Worm (Caenorhabditis elegans) whole organism, L1 larva: ENCODE data around the gene dcar-1.

Experiments
- F16B12.6 ChIP-seq: fragments of 150-350 bp; optimal IDR thresholded peaks from 2 replicates; lab custom pipeline; 2014; ENCODE audit warnings: missing biosample characterization, missing genetic modification characterization
- alr-1 ChIP-seq: fragments of 200-800 bp; sonication (Bioruptor generic); optimal IDR thresholded peaks from 2 replicates; lab custom pipeline; 2018; ENCODE audit warnings: borderline replicate concordance, mild to moderate bottlenecking, missing genetic modification characterization, missing compliant biosample characterization
- aly-2 ChIP-seq: fragments of 150-350 bp; optimal IDR thresholded peaks from 2 replicates; lab custom pipeline; 2014; ENCODE audit warnings: missing biosample characterization, missing genetic modification characterization
- ceh-90 ChIP-seq: sonication (generic microtip); optimal IDR thresholded peaks from 2 replicates; lab custom pipeline; 2016; ENCODE audit warnings: missing genetic modification characterization, missing compliant biosample characterization
- dsc-1 ChIP-seq: sonication (generic microtip); optimal IDR thresholded peaks from 2 replicates; lab custom pipeline; 2016; ENCODE audit warnings: mild to moderate bottlenecking, missing genetic modification characterization, missing compliant biosample characterization
- efl-1 ChIP-seq, 4 experiments: fragments of 150-350 bp; optimal IDR thresholded peaks in 3 of 4; peaks in 1 of 4; 1 replicate in 1 of 4; 2 replicates in 3 of 4; lab custom pipeline; 2014; ENCODE audit warnings: missing biosample characterization in 2 of 4, missing genetic modification characterization in 2 of 4, missing genetic modification reagents in 2 of 4
- efl-3 ChIP-seq: fragments of 200-800 bp; sonication (Bioruptor generic); optimal IDR thresholded peaks from 2 replicates; lab custom pipeline; 2018; ENCODE audit warnings: mild to moderate bottlenecking, missing genetic modification characterization, missing compliant biosample characterization
- elt-2 ChIP-seq: sonication (generic microtip); optimal IDR thresholded peaks from 2 replicates; lab custom pipeline; 2016; ENCODE audit warnings: missing genetic modification characterization, mild to moderate bottlenecking, inconsistent platforms, missing compliant biosample characterization, missing genetic modification reagents
- elt-3 ChIP-seq, 6 experiments: fragments of 150-350 bp in 1 of 6; sonication (generic microtip); optimal IDR thresholded peaks; 2 replicates each; lab custom pipeline; 2017 to 2018; ENCODE audit warnings: missing biosample characterization in 6 of 6, missing genetic modification characterization in 6 of 6, inconsistent platforms in 1 of 6
- fkh-4 ChIP-seq: sonication (generic microtip); optimal IDR thresholded peaks from 2 replicates; lab custom pipeline; 2016; ENCODE audit warnings: missing compliant biosample characterization, missing genetic modification characterization, borderline replicate concordance
- irx-1 ChIP-seq: sonication (generic microtip); optimal IDR thresholded peaks from 2 replicates; lab custom pipeline; 2016; ENCODE audit warnings: missing genetic modification characterization, missing compliant biosample characterization
- jun-1 ChIP-seq: fragments of 150-350 bp; optimal IDR thresholded peaks from 2 replicates; lab custom pipeline; 2014; ENCODE audit warnings: missing biosample characterization, missing genetic modification reagents, missing genetic modification characterization
- lin-35 ChIP-seq, 2 experiments: fragments of 150-350 bp; optimal IDR thresholded peaks; 2 replicates each; lab custom pipeline; 2014; ENCODE audit warnings: missing biosample characterization in 2 of 2, missing genetic modification characterization in 2 of 2, missing genetic modification reagents in 2 of 2
- lsy-2 ChIP-seq, 2 experiments: fragments of 150-350 bp; optimal IDR thresholded peaks; 2 replicates each; lab custom pipeline; 2014; ENCODE audit warnings: missing biosample characterization in 2 of 2, missing genetic modification characterization in 2 of 2
- mef-2 ChIP-seq: fragments of 150-350 bp; optimal IDR thresholded peaks from 2 replicates; lab custom pipeline; 2014; ENCODE audit warnings: missing biosample characterization, missing genetic modification characterization
- nhr-11 ChIP-seq: fragments of 150-350 bp; optimal IDR thresholded peaks from 2 replicates; lab custom pipeline; 2014; ENCODE audit warnings: missing biosample characterization, missing genetic modification characterization
- nhr-12 ChIP-seq: sonication (generic microtip); optimal IDR thresholded peaks from 2 replicates; lab custom pipeline; 2017; ENCODE audit warnings: missing biosample characterization, missing genetic modification characterization
- nhr-19 ChIP-seq: fragments of 200-800 bp; sonication (Bioruptor generic); conservative IDR thresholded peaks from 2 replicates; pipeline ENCODE4 v1.3.6; 2022; ENCODE audit warnings: missing genetic modification characterization, missing compliant biosample characterization
- nhr-20 ChIP-seq: sonication (generic microtip); optimal IDR thresholded peaks from 2 replicates; lab custom pipeline; 2016; ENCODE audit warnings: mild to moderate bottlenecking, missing genetic modification characterization, missing compliant biosample characterization
- nhr-47 ChIP-seq: sonication (generic microtip); optimal IDR thresholded peaks from 2 replicates; lab custom pipeline; 2016; ENCODE audit warnings: mild to moderate bottlenecking, missing genetic modification characterization, moderate library complexity, missing compliant biosample characterization
- nhr-76 ChIP-seq: sonication (generic microtip); optimal IDR thresholded peaks from 2 replicates; lab custom pipeline; 2017; ENCODE audit warnings: missing biosample characterization, missing genetic modification characterization
- nhr-77 ChIP-seq: fragments of 150-350 bp; optimal IDR thresholded peaks from 2 replicates; lab custom pipeline; 2014; ENCODE audit warnings: missing biosample characterization, missing genetic modification characterization
- nhr-85 ChIP-seq: sonication (generic microtip); peaks from one replicate; lab custom pipeline; 2016; ENCODE audit warnings: missing genetic modification characterization, inconsistent platforms, missing compliant biosample characterization
- pax-3 ChIP-seq: fragments of 200-800 bp; sonication (Bioruptor generic); optimal IDR thresholded peaks from 2 replicates; lab custom pipeline; 2018; ENCODE audit warnings: mild to moderate bottlenecking, missing genetic modification characterization, moderate library complexity, missing compliant biosample characterization
- pqm-1 ChIP-seq: sonication (generic microtip); optimal IDR thresholded peaks from 3 replicates; lab custom pipeline; 2017; ENCODE audit warnings: missing biosample characterization, missing genetic modification characterization
- sox-4 ChIP-seq: sonication (generic microtip); optimal IDR thresholded peaks from 2 replicates; lab custom pipeline; 2016; ENCODE audit warnings: missing genetic modification characterization, missing compliant biosample characterization
- sup-37 ChIP-seq: fragments of 200-800 bp; sonication (Bioruptor generic); optimal IDR thresholded peaks from 2 replicates; lab custom pipeline; 2018; ENCODE audit warnings: mild to moderate bottlenecking, missing genetic modification characterization, missing compliant biosample characterization
- tbx-2 ChIP-seq: sonication (generic microtip); optimal IDR thresholded peaks from 2 replicates; lab custom pipeline; 2016; ENCODE audit warnings: missing genetic modification characterization, missing compliant biosample characterization
- tlp-1 ChIP-seq: fragments of 150-350 bp; optimal IDR thresholded peaks from 2 replicates; lab custom pipeline; 2014; ENCODE audit warnings: missing biosample characterization, missing genetic modification characterization
- unc-30 ChIP-seq: sonication (generic microtip); optimal IDR thresholded peaks from 2 replicates; lab custom pipeline; 2017; ENCODE audit warnings: missing biosample characterization, missing genetic modification characterization
- xbp-1 ChIP-seq: sonication (generic microtip); optimal IDR thresholded peaks from 2 replicates; lab custom pipeline; 2016; ENCODE audit warnings: missing genetic modification characterization, missing compliant biosample characterization
- zag-1 ChIP-seq: fragments of 150-350 bp; optimal IDR thresholded peaks from 2 replicates; lab custom pipeline; 2014; ENCODE audit warnings: missing biosample characterization, missing genetic modification characterization
- zip-4 ChIP-seq: fragments of 200-800 bp; sonication (Bioruptor generic); optimal IDR thresholded peaks from 2 replicates; lab custom pipeline; 2018; ENCODE audit warnings: mild to moderate bottlenecking, missing genetic modification characterization, moderate library complexity, missing compliant biosample characterization
- ztf-11 ChIP-seq, 2 experiments: sonication (generic microtip); optimal IDR thresholded peaks; 2 replicates each; lab custom pipeline; 2016 to 2017; ENCODE audit warnings: missing genetic modification characterization in 2 of 2, missing biosample characterization in 1 of 2, missing compliant biosample characterization in 1 of 2

The dcar-1 gene

ce11 chrV:17943877-17944472, 33.9 kb downstream of the dcar-1 start:
- TF ChIP-seq tbx-2 (tag; lab: Kevin White, UChicago), result no peak
- no peak for TF ChIP-seq nhr-19 (GFP tag; lab: Robert Waterston, UW)
- TF ChIP-seq nhr-85 (tag; lab: Kevin White, UChicago), result peak; percentile 35
- TF ChIP-seq xbp-1 (tag; lab: Kevin White, UChicago), result no peak

DNA sequence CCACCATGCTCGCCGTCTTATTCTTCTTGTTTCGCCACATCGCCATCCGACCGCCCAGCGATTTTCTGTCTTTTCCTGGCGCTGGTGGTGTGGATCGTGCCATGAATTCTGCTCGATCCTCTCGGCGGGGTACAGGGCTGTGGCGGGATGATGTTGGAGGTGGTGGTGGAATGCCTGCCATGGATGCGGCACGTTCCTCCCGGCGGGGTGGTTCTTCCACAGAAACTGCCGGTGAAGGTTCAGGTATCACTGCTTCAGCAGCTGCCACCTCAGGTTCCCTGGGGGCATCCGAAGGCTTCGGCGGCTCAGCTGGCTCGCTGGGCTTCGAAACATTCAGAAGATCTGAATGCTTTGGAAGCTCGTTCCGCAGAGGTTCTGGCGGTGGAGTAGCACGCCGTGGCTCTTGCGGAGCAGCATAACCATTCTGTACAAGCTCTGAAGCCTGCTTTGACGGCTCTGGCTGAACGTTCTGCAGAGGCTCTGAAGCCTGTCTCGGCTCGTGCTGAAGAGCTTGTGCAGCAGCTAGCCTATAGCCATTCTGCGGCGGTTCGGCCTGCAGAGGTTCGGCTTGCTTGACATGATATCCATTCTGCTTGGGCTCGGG, 34.8 kb downstream of the dcar-1 start:
- TF ChIP-seq efl-1 (optimal IDR thresholded peaks at IDR 0.05; lab: Kevin White, UChicago), result no peak
- TF ChIP-seq efl-1 (GFP tag; optimal IDR thresholded peaks at IDR 0.05 in 1 of 2; lab: Kevin White, UChicago), result peak in 1 of 2 experiments; percentile 55
- TF ChIP-seq aly-2 (tag; lab: Kevin White, UChicago), result no peak

DNA sequence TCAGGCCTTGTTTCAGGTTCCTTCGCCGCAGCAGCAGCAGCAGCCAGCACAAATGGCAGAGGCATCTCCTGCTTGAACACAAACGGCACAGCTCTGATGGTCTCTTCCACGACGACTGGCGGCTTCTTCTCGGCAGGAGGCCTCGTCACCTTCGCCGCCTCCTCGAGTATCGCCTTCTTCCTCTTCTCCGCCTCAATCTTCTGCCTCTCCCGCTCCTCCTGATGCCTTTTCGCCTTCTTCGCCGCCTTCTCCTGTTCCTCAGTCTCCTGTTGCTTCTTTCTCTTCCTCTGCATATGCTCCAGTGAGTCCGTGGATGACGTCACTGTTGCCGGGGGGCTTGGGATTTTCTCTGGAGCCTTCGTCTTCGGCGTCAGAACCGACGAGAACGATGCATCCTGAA, 35.3 kb downstream of the dcar-1 start:
- TF ChIP-seq nhr-20, result no peak

- no peak for TF ChIP-seq efl-1 (optimal IDR thresholded peaks at IDR 0.05; lab: Kevin White, UChicago)
- TF ChIP-seq efl-1 (GFP tag; optimal IDR thresholded peaks at IDR 0.05 in 1 of 2; lab: Kevin White, UChicago), result peak in 1 of 2 experiments; percentile 57
- TF ChIP-seq zag-1 (tag; lab: Kevin White, UChicago), result no peak
These were observed 37.1 kb downstream of the dcar-1 start for ce11 chrV:17947266-17947665.

DNA sequence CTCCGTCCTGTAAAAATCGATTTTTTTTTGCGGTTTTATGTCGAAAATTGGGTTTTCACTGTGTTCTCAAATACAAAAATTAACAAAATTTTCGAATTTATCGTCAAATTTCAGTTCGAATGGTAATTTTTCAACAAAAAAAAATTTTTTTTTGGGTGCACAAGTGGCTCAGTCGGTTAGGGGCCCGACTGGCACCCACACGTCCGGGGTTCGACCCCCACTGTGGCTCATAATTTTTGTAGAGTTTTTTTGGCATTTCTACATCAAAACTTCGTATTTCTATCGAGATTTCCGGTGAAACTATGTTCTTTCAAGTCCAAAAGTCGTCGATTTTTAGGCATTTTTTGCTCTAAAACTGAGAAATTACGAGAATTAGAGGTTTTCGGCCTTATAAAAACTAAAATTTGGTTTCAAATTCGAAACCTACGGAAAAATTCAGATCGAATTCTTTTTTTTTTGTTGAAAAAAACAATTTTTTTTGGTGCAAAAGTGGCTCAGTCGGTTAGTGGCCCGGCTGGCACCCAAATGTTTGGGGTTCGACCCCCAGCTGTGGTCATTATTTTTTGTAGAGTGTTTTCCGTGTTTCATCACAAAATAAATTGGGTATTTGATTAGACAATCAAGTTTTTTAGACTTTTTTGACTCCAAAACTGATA, 38.0 kb downstream of the dcar-1 start:
- TF ChIP-seq nhr-76 (tag; lab: Kevin White, UChicago), result no peak
- no peak for TF ChIP-seq efl-1 (optimal IDR thresholded peaks at IDR 0.05; lab: Kevin White, UChicago)
- peak in 1 of 2 experiments; percentile 64 for TF ChIP-seq efl-1 (GFP tag; optimal IDR thresholded peaks at IDR 0.05 in 1 of 2; lab: Kevin White, UChicago)

DNA sequence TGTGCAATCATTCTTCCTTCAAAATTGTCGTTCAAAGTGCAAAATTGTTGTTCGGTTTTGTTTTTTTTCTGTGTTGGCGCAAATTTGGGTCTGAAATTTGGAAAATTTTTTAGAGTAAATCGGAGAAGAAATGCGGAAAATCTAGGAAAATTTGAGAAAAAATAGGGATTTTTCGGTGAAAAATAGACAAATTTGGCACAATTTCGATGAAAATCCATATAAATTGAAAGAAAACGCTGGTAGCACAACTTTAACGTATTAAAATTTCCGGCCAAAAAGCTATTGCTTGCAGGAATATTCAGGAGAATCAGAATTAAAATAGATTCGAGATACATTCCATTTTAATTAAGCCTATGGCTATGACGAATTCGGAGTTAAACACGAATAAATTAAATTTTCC, 39.0 kb downstream of the dcar-1 start, which contains the start of gene dpy-21:
TSS of gene dpy-21 (minus strand) at position 101 of the 400 bp plus-strand sequence.
- no peak for TF ChIP-seq fkh-4 (tag; lab: Kevin White, UChicago)
- no peak for TF ChIP-seq ceh-90 (tag; lab: Kevin White, UChicago)
- TF ChIP-seq unc-30, result no peak
- TF ChIP-seq pqm-1 (tag; lab: Kevin White, UChicago), result no peak
- TF ChIP-seq nhr-47, result no peak

- TF ChIP-seq irx-1, result peak; percentile 82
- TF ChIP-seq nhr-11 (tag; lab: Kevin White, UChicago), result peak; percentile 48
- peak; percentile 94 for TF ChIP-seq pax-3 (tag; lab: Kevin White, UChicago)
- TF ChIP-seq lin-35 (GFP tag; optimal IDR thresholded peaks at IDR 0.05; lab: Kevin White, UChicago), result peak; percentile 86 to 87
- TF ChIP-seq nhr-20, result peak; percentile 92
- TF ChIP-seq nhr-77 (tag; lab: Kevin White, UChicago), result peak; percentile 91
- peak; percentile 59 for TF ChIP-seq elt-2
- TF ChIP-seq aly-2 (tag; lab: Kevin White, UChicago), result peak; percentile 85
- no peak for TF ChIP-seq nhr-12 (tag; lab: Kevin White, UChicago)
- TF ChIP-seq elt-3 (tag; optimal IDR thresholded peaks at IDR 0.05; lab: Kevin White, UChicago), result peak in 2 of 6 experiments; percentile 61 to 68
- TF ChIP-seq zip-4 (GFP tag; lab: Kevin White, UChicago), result peak; percentile 72
- TF ChIP-seq jun-1 (tag; lab: Kevin White, UChicago), result peak; percentile 93
- TF ChIP-seq tlp-1 (tag; lab: Kevin White, UChicago), result no peak
- no peak for TF ChIP-seq alr-1
- TF ChIP-seq unc-30, result no peak
- peak; percentile 81 for TF ChIP-seq sox-4 (tag; lab: Kevin White, UChicago)
- peak; percentile 95 for TF ChIP-seq nhr-85 (tag; lab: Kevin White, UChicago)
- TF ChIP-seq dsc-1 (tag; lab: Kevin White, UChicago), result peak; percentile 86
- peak; percentile 83 for TF ChIP-seq ceh-90 (tag; lab: Kevin White, UChicago)
- peak in 1 of 2 experiments; percentile 92 for TF ChIP-seq ztf-11 (tag; optimal IDR thresholded peaks at IDR 0.05; lab: Kevin White, UChicago)
- peak; percentile 87 to 94 for TF ChIP-seq lsy-2 (tag; optimal IDR thresholded peaks at IDR 0.05; lab: Kevin White, UChicago)
- no peak for TF ChIP-seq efl-3 (GFP tag; lab: Kevin White, UChicago)
- peak; percentile 80 for TF ChIP-seq mef-2
- peak; percentile 83 for TF ChIP-seq sup-37 (GFP tag; lab: Kevin White, UChicago)
- TF ChIP-seq F16B12.6 (tag; lab: Kevin White, UChicago), result peak; percentile 69
These were observed 41.3 kb downstream of the dcar-1 start, which contains the start of gene Y59A8B.24 for ce11 chrV:17951172-17951999. Gene Y59A8B.24, plus strand, starts transcription at chrV:17951949.
